Worm (Caenorhabditis elegans): ENCODE measurements around the gene Y75B8A.39.
A peak's percentile ranks its signal among the peaks of the same experiment; 100 is the strongest.

The Y75B8A.39 gene

ce11 chrIII:12351301-12351700 lies 38.3 kb downstream of the Y75B8A.39 start, which contains the start of the genes pph-4.1 and Y75B8A.31 (continued):
- TF ChIP-seq rpc-1 (optimal IDR thresholded peaks at IDR 0.05), result no peak
- no peak for TF ChIP-seq rpc-1 (tag; optimal IDR thresholded peaks at IDR 0.05)
- no peak for TF ChIP-seq Y56A3A.18 (GFP tag; IDR thresholded peaks at IDR 0.05)
- no peak for TF ChIP-seq ztf-22 (GFP tag; optimal IDR thresholded peaks at IDR 0.05)
- peak; percentile 11 for TF ChIP-seq dpl-1 (GFP tag; optimal IDR thresholded peaks at IDR 0.05)
- no peak for TF ChIP-seq aptf-3 (GFP tag; IDR thresholded peaks at IDR 0.05)
- peak; percentile 93 for TF ChIP-seq dox-1 (GFP tag; IDR thresholded peaks at IDR 0.05)
- TF ChIP-seq attf-5 (GFP tag; optimal IDR thresholded peaks at IDR 0.05), result peak; percentile 85
- TF ChIP-seq him-1 (tag; optimal IDR thresholded peaks at IDR 0.05), result no peak
- 0 out of 2 replicates have a peak, but pooled peaks have one; percentile 71 for TF ChIP-seq ekl-4 (GFP tag; IDR thresholded peaks at IDR 0.05)
- peak; percentile 34 for TF ChIP-seq madf-10 (tag; optimal IDR thresholded peaks at IDR 0.05)
- no peak for TF ChIP-seq F57A8.1 (GFP tag; optimal IDR thresholded peaks at IDR 0.05)
- no peak for TF ChIP-seq lin-26 (GFP tag; IDR thresholded peaks at IDR 0.05)
- no peak for TF ChIP-seq chd-7 (tag; optimal IDR thresholded peaks at IDR 0.05)
- TF ChIP-seq ceh-100 (GFP tag; IDR thresholded peaks at IDR 0.05), result peak; percentile 40; the same call in 1 of the 2 replicates
- peak; percentile 19 for TF ChIP-seq athp-1 (tag; optimal IDR thresholded peaks at IDR 0.05)
- no peak for TF ChIP-seq ceh-79 (tag; optimal IDR thresholded peaks at IDR 0.05)
- TF ChIP-seq snpc-4 (GFP tag; optimal IDR thresholded peaks at IDR 0.05), result no peak
- peak in 2 of 4 experiments; percentile 64 to 70 for TF ChIP-seq snpc-4 (tag; optimal IDR thresholded peaks at IDR 0.05)
- TF ChIP-seq ceh-40 (GFP tag; IDR thresholded peaks at IDR 0.05), result no peak
- TF ChIP-seq lin-35 (GFP tag; optimal IDR thresholded peaks at IDR 0.05), result peak in 1 of 3 experiments; percentile 30
- TF ChIP-seq ztf-6 (GFP tag; IDR thresholded peaks at IDR 0.05), result 0 out of 2 replicates have a peak, but pooled peaks have one; percentile 37
- TF ChIP-seq nfyb-1 (GFP tag; IDR thresholded peaks at IDR 0.05), result peak; percentile 61; the same call in 1 of the 2 replicates
- peak; percentile 41; the same call in 1 of the 2 replicates for TF ChIP-seq madf-8 (GFP tag; conservative IDR thresholded peaks at IDR 0.05)
- TF ChIP-seq bed-1 (GFP tag; IDR thresholded peaks at IDR 0.05), result no peak
- peak; percentile 79 for TF ChIP-seq lin-40 (tag; optimal IDR thresholded peaks at IDR 0.05)
- TF ChIP-seq efl-1 (GFP tag; optimal IDR thresholded peaks at IDR 0.05), result peak; percentile 42
- TF ChIP-seq tlf-1 (GFP tag; optimal IDR thresholded peaks at IDR 0.05), result peak; percentile 58
- TF ChIP-seq ceh-27 (GFP tag; optimal IDR thresholded peaks at IDR 0.05), result peak; percentile 66
- peak; percentile 78; the same call in 1 of the 2 replicates for TF ChIP-seq pbrm-1 (GFP tag; IDR thresholded peaks at IDR 0.05)
- peak; percentile 58 for TF ChIP-seq unc-130 (GFP tag; optimal IDR thresholded peaks at IDR 0.05)
- TF ChIP-seq snpc-1.1 (tag; optimal IDR thresholded peaks at IDR 0.05; ENCODE audit: insufficient read depth), result peak; percentile 48
- TF ChIP-seq K11D2.4 (GFP tag; IDR thresholded peaks at IDR 0.05), result peak; percentile 85
- peak; percentile 58 for TF ChIP-seq F22D6.2 (tag; optimal IDR thresholded peaks at IDR 0.05)
- no peak for TF ChIP-seq repo-1 (tag; optimal IDR thresholded peaks at IDR 0.05)
- peak; percentile 59; the same call in 1 of the 2 replicates for TF ChIP-seq Y67H2A.10 (GFP tag; conservative IDR thresholded peaks at IDR 0.05)
- peak; percentile 54 for TF ChIP-seq tbp1 (GFP tag; optimal IDR thresholded peaks at IDR 0.05)
- TF ChIP-seq F37B4.10 (GFP tag; IDR thresholded peaks at IDR 0.05), result no peak
- peak; percentile 63; the same call in 1 of the 2 replicates for TF ChIP-seq madf-3 (GFP tag; IDR thresholded peaks at IDR 0.05)
- TF ChIP-seq F57C9.4 (tag; optimal IDR thresholded peaks at IDR 0.05), result no peak
- TF ChIP-seq ZK185.1 (tag; optimal IDR thresholded peaks at IDR 0.05; ENCODE audit: poor library complexity, severe bottlenecking), result no peak
- TF ChIP-seq mcd-1 (GFP tag; IDR thresholded peaks at IDR 0.05), result peak; percentile 98
- TF ChIP-seq unc-62 (GFP tag; optimal IDR thresholded peaks at IDR 0.05), result no peak
- TF ChIP-seq zim-3 (tag; optimal IDR thresholded peaks at IDR 0.05), result no peak
- TF ChIP-seq rcor-1 (GFP tag; IDR thresholded peaks at IDR 0.05), result peak; percentile 76
- peak; percentile 62; the same call in 1 of the 2 replicates for TF ChIP-seq cebp-1 (GFP tag; IDR thresholded peaks at IDR 0.05)
- TF ChIP-seq cebp-1 (tag; optimal IDR thresholded peaks at IDR 0.05), result peak; percentile 69
- TF ChIP-seq lsy-27 (tag; optimal IDR thresholded peaks at IDR 0.05; ENCODE audit: borderline replicate concordance, insufficient read depth), result no peak
- no peak; the same call in 1 of the 2 replicates for TF ChIP-seq aptf-2 (GFP tag; conservative IDR thresholded peaks at IDR 0.05)

Measured in whole organism, young adult.